Fruit fly (Drosophila melanogaster): ENCODE results near the gene CG13712.

DNA sequence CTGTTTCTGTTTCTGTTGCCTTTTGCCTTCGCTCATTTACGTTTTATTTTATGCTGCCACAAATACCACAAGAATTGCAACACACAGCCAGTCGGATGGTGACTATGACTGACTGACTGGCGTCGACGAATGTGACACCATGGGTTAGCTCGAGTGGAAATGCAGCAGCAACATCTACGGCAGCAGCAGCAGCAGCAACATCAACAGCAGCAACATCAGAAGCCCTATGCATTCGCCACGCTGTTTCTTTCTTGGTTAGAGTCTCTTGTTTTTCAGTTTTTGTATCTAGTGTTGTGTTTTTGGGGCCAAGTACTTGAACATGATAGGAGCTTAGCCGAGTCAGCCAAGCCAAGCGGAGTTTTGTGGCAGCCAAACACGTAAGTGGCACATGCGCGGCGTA is 20.1 kb upstream of the CG13712 start:
- TF ChIP-seq dsx (GFP tag; optimal IDR thresholded peaks at IDR 0.05; ENCODE audit: poor library complexity, severe bottlenecking) (no peak), Hr39 (GFP tag; optimal IDR thresholded peaks at IDR 0.05) (no peak), CG10669 (GFP tag; optimal IDR thresholded peaks at IDR 0.05) (no peak), acj6 (GFP tag; optimal IDR thresholded peaks at IDR 0.05) (no peak), CG11294 (GFP tag; IDR thresholded peaks at IDR 0.05) (no peak)

Measured in whole organism, prepupa.